Worm (Caenorhabditis elegans) whole organism, young adult: ENCODE measurements around the gene che-2.

Source experiments
- B0336.3 ChIP-seq: fragments of 200-800 bp; sonication (Bioruptor generic); IDR thresholded peaks from 2 replicates; pipeline ENCODE4 v1.3.6; 2022; ENCODE audit warnings: missing genetic modification characterization, missing compliant biosample characterization
- C06A6.2 ChIP-seq: fragments of 200-800 bp; sonication (Bioruptor generic); conservative IDR thresholded peaks from 2 replicates; pipeline ENCODE4 v1.3.6; 2022; ENCODE audit warnings: missing genetic modification characterization, missing compliant biosample characterization
- D2030.7 ChIP-seq: fragments of 200-800 bp; sonication (Bioruptor generic); IDR thresholded peaks from 2 replicates; pipeline ENCODE4 v1.3.6; 2022; ENCODE audit warnings: missing genetic modification reagents, missing genetic modification characterization, missing compliant biosample characterization
- F10E7.11 ChIP-seq: sonication (generic microtip); optimal IDR thresholded peaks from 2 replicates; lab custom pipeline; 2017; ENCODE audit warnings: mild to moderate bottlenecking, missing genetic modification characterization, moderate library complexity, missing compliant biosample characterization
- F22D6.2 ChIP-seq: sonication (generic microtip); optimal IDR thresholded peaks from 2 replicates; lab custom pipeline; 2016; ENCODE audit warnings: mild to moderate bottlenecking, missing genetic modification characterization, missing compliant biosample characterization
- F23B12.7 ChIP-seq: sonication (generic microtip); optimal IDR thresholded peaks from 2 replicates; lab custom pipeline; 2017; ENCODE audit warnings: missing genetic modification characterization, mild to moderate bottlenecking, missing compliant biosample characterization, antibody characterized with exemption, moderate library complexity; ENCODE audit not compliant: insufficient read depth
- F52B5.7 ChIP-seq: sonication (generic microtip); optimal IDR thresholded peaks from 2 replicates; lab custom pipeline; 2016; ENCODE audit warnings: mild to moderate bottlenecking, missing genetic modification characterization, missing compliant biosample characterization
- F57A8.1 ChIP-seq: fragments of 200-800 bp; sonication (Bioruptor generic); optimal IDR thresholded peaks from 2 replicates; lab custom pipeline; 2018; ENCODE audit warnings: mild to moderate bottlenecking, missing genetic modification characterization, moderate library complexity, missing compliant biosample characterization
- T26A5.8 ChIP-seq: sonication (generic microtip); optimal IDR thresholded peaks from 2 replicates; lab custom pipeline; 2016; ENCODE audit warnings: missing genetic modification characterization, missing compliant biosample characterization
- Y53G8AR.9 ChIP-seq: fragments of 200-800 bp; sonication (Bioruptor generic); conservative IDR thresholded peaks from 2 replicates; pipeline ENCODE4 v1.3.6; 2022; ENCODE audit warnings: missing genetic modification reagents, missing genetic modification characterization, missing compliant biosample characterization
- Y79H2A.3 ChIP-seq: fragments of 200-800 bp; sonication (Bioruptor generic); conservative IDR thresholded peaks from 2 replicates; pipeline ENCODE4 v1.3.6; 2022; ENCODE audit warnings: missing genetic modification reagents, missing genetic modification characterization, missing compliant biosample characterization
- ZK185.1 ChIP-seq: sonication (generic microtip); optimal IDR thresholded peaks from 2 replicates; lab custom pipeline; 2016; ENCODE audit warnings: mild to moderate bottlenecking, missing genetic modification characterization, missing compliant biosample characterization; ENCODE audit not compliant: poor library complexity, severe bottlenecking
- akir-1 ChIP-seq: fragments of 200-800 bp; sonication (Bioruptor generic); optimal IDR thresholded peaks from 2 replicates; lab custom pipeline; 2018; ENCODE audit warnings: mild to moderate bottlenecking, missing genetic modification characterization, moderate library complexity, missing compliant biosample characterization
- ama-1 ChIP-seq, 3 experiments: fragments of 150-350 bp in 1 of 3; sonication (generic microtip) in 2 of 3; optimal IDR thresholded peaks; 2 replicates each; lab custom pipeline; 2014 to 2018; ENCODE audit warnings: missing biosample characterization in 2 of 3, missing genetic modification characterization in 2 of 3, missing genetic modification reagents in 2 of 3
- aptf-2 ChIP-seq: fragments of 200-800 bp; sonication (Bioruptor generic); conservative IDR thresholded peaks from 2 replicates; pipeline ENCODE4 v1.3.6; 2022; ENCODE audit warnings: missing genetic modification reagents, missing genetic modification characterization, missing compliant biosample characterization
- aptf-3 ChIP-seq: fragments of 200-800 bp; sonication (Bioruptor generic); IDR thresholded peaks from 2 replicates; pipeline ENCODE4 v1.3.6; 2022; ENCODE audit warnings: missing genetic modification characterization, missing compliant biosample characterization
- athp-1 ChIP-seq: sonication (generic microtip); optimal IDR thresholded peaks from 2 replicates; lab custom pipeline; 2017; ENCODE audit warnings: mild to moderate bottlenecking, missing genetic modification characterization, missing compliant biosample characterization
- bed-1 ChIP-seq: fragments of 200-800 bp; sonication (Bioruptor generic); IDR thresholded peaks from 2 replicates; pipeline ENCODE4 v1.3.6; 2022; ENCODE audit warnings: missing genetic modification reagents, missing genetic modification characterization, missing compliant biosample characterization
- ccch-3 ChIP-seq: fragments of 200-800 bp; sonication (Bioruptor generic); optimal IDR thresholded peaks from 2 replicates; lab custom pipeline; 2018; ENCODE audit warnings: mild to moderate bottlenecking, missing genetic modification characterization, missing compliant biosample characterization
- cebp-2 ChIP-seq: fragments of 200-800 bp; sonication (Bioruptor generic); IDR thresholded peaks from 2 replicates; pipeline ENCODE4 v1.3.6; 2022; ENCODE audit warnings: missing genetic modification characterization, missing compliant biosample characterization
- ceh-100 ChIP-seq: fragments of 200-800 bp; sonication (Bioruptor generic); IDR thresholded peaks from 2 replicates; pipeline ENCODE4 v1.3.6; 2022; ENCODE audit warnings: missing genetic modification reagents, missing genetic modification characterization, missing compliant biosample characterization
- ceh-27 ChIP-seq: fragments of 200-800 bp; sonication (Bioruptor generic); optimal IDR thresholded peaks from 2 replicates; lab custom pipeline; 2018; ENCODE audit warnings: mild to moderate bottlenecking, missing genetic modification characterization, moderate library complexity, missing compliant biosample characterization
- dpl-1 ChIP-seq: fragments of 150-350 bp; optimal IDR thresholded peaks from 2 replicates; lab custom pipeline; 2014; ENCODE audit warnings: missing biosample characterization, missing genetic modification reagents, missing genetic modification characterization
- egl-44 ChIP-seq: fragments of 200-800 bp; sonication (Bioruptor generic); IDR thresholded peaks from 2 replicates; pipeline ENCODE4 v1.3.6; 2022; ENCODE audit warnings: missing genetic modification reagents, missing genetic modification characterization, missing compliant biosample characterization
- fkh-3 ChIP-seq: sonication (generic microtip); optimal IDR thresholded peaks from 2 replicates; lab custom pipeline; 2016; ENCODE audit warnings: mild to moderate bottlenecking, missing genetic modification characterization, missing compliant biosample characterization
- him-1 ChIP-seq: sonication (generic microtip); optimal IDR thresholded peaks from 2 replicates; lab custom pipeline; 2016; ENCODE audit warnings: missing genotype, missing genetic modification reagents, missing genetic modification characterization, missing compliant biosample characterization
- hlh-12 ChIP-seq: sonication (generic microtip); optimal IDR thresholded peaks from 2 replicates; lab custom pipeline; 2016; ENCODE audit warnings: missing genetic modification characterization, missing compliant biosample characterization
- let-607 ChIP-seq, 2 experiments: fragments of 200-800 bp in 1 of 2; sonication (Bioruptor generic) in 1 of 2; sonication (generic microtip) in 1 of 2; optimal IDR thresholded peaks; 2 replicates each; lab custom pipeline; 2016 to 2018; ENCODE audit warnings: mild to moderate bottlenecking in 2 of 2, missing compliant biosample characterization in 2 of 2, missing genetic modification characterization in 2 of 2, moderate library complexity in 2 of 2, missing genotype in 1 of 2
- lin-26 ChIP-seq: fragments of 200-800 bp; sonication (Bioruptor generic); IDR thresholded peaks from 2 replicates; pipeline ENCODE4 v1.3.6; 2022; ENCODE audit warnings: missing genetic modification reagents, missing genetic modification characterization, missing compliant biosample characterization
- madf-6 ChIP-seq: fragments of 200-800 bp; sonication (Bioruptor generic); IDR thresholded peaks from 2 replicates; pipeline ENCODE4 v1.3.6; 2022; ENCODE audit warnings: missing genetic modification reagents, missing genetic modification characterization, missing compliant biosample characterization
- nhr-90 ChIP-seq: sonication (generic microtip); optimal IDR thresholded peaks from 2 replicates; lab custom pipeline; 2016; ENCODE audit warnings: missing genotype, mild to moderate bottlenecking, missing genetic modification characterization, missing compliant biosample characterization
- rec-8 ChIP-seq, 2 experiments: sonication (generic microtip); optimal IDR thresholded peaks; 2 replicates each; lab custom pipeline; 2016; ENCODE audit warnings: mild to moderate bottlenecking in 2 of 2, missing genetic modification characterization in 2 of 2, missing genetic modification reagents in 2 of 2, missing genotype in 2 of 2, missing biosample characterization in 1 of 2, missing compliant biosample characterization in 1 of 2, moderate library complexity in 1 of 2
- repo-1 ChIP-seq: sonication (generic microtip); optimal IDR thresholded peaks from 2 replicates; lab custom pipeline; 2017; ENCODE audit warnings: mild to moderate bottlenecking, missing genetic modification characterization, missing compliant biosample characterization
- sea-2 ChIP-seq: fragments of 200-800 bp; sonication (Bioruptor generic); IDR thresholded peaks from 2 replicates; pipeline ENCODE4 v1.3.6; 2022; ENCODE audit warnings: missing genetic modification characterization, missing compliant biosample characterization
- snpc-1.1 ChIP-seq: sonication (generic microtip); optimal IDR thresholded peaks from 2 replicates; lab custom pipeline; 2017; ENCODE audit warnings: missing genetic modification characterization, mild to moderate bottlenecking, missing compliant biosample characterization, antibody characterized with exemption, moderate library complexity, missing genotype, missing genetic modification reagents; ENCODE audit not compliant: insufficient read depth
- snpc-4 ChIP-seq, 5 experiments: fragments of 150-350 bp in 1 of 5; sonication (generic microtip) in 4 of 5; optimal IDR thresholded peaks; 2 replicates each; lab custom pipeline; 2014 to 2018; ENCODE audit warnings: missing genetic modification characterization in 5 of 5, missing biosample characterization in 3 of 5, antibody characterized with exemption in 2 of 5, mild to moderate bottlenecking in 2 of 5, missing compliant biosample characterization in 2 of 5, missing genotype in 2 of 5, moderate library complexity in 2 of 5, missing genetic modification reagents in 1 of 5
- tbx-9 ChIP-seq: sonication (generic microtip); optimal IDR thresholded peaks from 2 replicates; lab custom pipeline; 2016; ENCODE audit warnings: borderline replicate concordance, missing genetic modification characterization, inconsistent platforms, missing compliant biosample characterization
- zfh-2 ChIP-seq: fragments of 200-800 bp; sonication (Bioruptor generic); conservative IDR thresholded peaks from 2 replicates; pipeline ENCODE4 v1.3.6; 2022; ENCODE audit warnings: missing genetic modification reagents, missing genetic modification characterization, missing compliant biosample characterization
- ztf-22 ChIP-seq: fragments of 200-800 bp; sonication (Bioruptor generic); optimal IDR thresholded peaks from 2 replicates; lab custom pipeline; 2018; ENCODE audit warnings: mild to moderate bottlenecking, missing genetic modification characterization, moderate library complexity, missing compliant biosample characterization
- ztf-28 ChIP-seq: fragments of 200-800 bp; sonication (Bioruptor generic); IDR thresholded peaks from 2 replicates; pipeline ENCODE4 v1.3.6; 2022; ENCODE audit warnings: missing genetic modification reagents, missing genetic modification characterization, missing compliant biosample characterization

The che-2 gene

DNA sequence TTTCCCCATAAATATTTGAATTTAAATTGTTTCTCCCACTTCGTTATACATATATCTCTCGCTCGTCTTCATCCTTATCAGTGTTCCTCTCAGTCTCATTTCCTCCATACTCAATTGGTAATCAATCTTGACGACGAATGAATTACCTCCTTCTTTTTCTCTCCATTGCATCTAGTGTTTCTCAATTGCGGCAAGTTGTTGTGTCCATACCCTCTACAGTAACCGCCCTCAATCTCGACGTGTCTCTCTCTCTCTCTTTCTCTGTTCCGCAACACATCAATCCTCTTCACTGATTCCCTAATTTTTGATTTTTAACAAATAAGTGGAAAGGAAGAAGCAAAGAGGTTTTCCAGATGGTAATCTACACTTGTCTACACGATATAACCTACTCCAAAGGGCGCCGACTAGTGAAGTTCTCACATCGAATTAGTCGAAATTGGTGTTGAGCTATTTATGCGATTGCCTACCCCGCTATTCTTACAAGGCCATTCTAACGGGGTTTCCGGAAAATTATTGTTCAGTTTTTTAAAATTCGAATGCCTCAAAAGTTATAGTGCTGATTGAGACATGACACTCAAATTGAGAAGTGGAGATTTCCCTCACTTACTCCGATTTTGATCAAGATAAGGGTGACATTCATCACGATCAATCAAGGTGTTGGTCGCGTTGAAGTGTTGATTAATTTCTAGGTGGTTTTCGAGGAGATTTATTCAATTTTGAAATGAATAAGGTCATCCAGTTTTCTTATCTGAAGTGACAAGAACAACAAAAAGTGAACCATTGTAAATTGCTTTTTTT lies 23.0 kb downstream of the che-2 start:
- TF ChIP-seq ztf-22, result no peak
- TF ChIP-seq snpc-1.1 (tag; lab: Kevin White, UChicago), result no peak
- TF ChIP-seq aptf-2 (GFP tag; lab: Robert Waterston, UW), result no peak
- no peak for TF ChIP-seq aptf-3
- TF ChIP-seq egl-44 (GFP tag; lab: Robert Waterston, UW), result no peak
- no peak for TF ChIP-seq dpl-1 (GFP tag; lab: Kevin White, UChicago)
- no peak for TF ChIP-seq F57A8.1
- TF ChIP-seq ztf-28 (GFP tag; lab: Robert Waterston, UW), result no peak
- no peak for TF ChIP-seq B0336.3 (GFP tag; lab: Robert Waterston, UW)

DNA sequence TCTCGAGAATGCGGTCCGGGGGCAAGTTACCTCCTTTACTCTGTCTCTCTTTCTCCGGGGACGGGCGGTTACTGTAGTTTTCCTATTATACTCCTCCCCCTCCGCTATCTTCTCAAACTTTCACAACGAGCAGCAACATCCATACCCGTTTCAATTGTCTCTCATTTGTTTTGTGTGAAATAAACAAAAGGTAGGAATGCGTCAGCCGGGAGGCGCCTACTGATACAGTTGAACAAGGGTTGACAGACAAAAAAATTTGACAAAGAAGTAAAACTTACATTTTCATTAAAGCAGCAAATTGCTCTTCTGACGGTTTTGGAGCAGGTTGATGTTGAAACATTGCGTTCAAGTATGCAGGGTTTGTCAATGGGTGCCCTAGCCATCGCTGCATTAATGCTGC lies 23.8 kb downstream of the che-2 start:
- TF ChIP-seq cebp-2 (GFP tag; lab: Robert Waterston, UW) (no peak), fkh-3 (no peak), ccch-3 (GFP tag; lab: Kevin White, UChicago) (no peak), Y79H2A.3 (GFP tag; lab: Robert Waterston, UW) (no peak), ceh-27 (no peak), lin-26 (no peak), rec-8 (tag; optimal IDR thresholded peaks at IDR 0.05; lab: Kevin White, UChicago) (no peak), F22D6.2 (tag; lab: Kevin White, UChicago) (no peak), repo-1 (tag; lab: Kevin White, UChicago) (no peak)
- TF ChIP-seq, all 124 proteins: peak for 0

DNA sequence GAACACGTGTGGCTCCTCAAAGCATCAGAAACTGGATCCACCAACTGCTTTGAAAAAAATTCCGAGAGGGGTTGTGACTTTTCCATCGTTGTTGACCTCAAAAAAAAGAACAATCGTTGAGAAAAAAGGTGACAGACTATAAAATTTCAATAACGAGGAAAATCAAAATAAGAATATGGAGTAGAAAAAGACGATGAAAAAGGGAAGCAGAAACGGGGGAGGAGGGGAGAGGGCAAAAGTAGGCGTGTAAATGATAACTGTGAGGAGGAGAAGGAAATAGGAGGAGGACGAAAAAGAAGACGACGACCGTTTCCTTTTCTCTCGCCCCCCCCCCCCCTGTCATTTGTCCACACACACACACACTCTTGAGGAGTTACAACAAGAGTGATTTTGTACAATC lies 25.6 kb downstream of the che-2 start, which contains the start of gene B0310.2:
TSS of gene B0310.2 (minus strand) at position 101 of the 400 bp plus-strand sequence.
- TF ChIP-seq zfh-2 (GFP tag; lab: Robert Waterston, UW), result no peak
- TF ChIP-seq snpc-4 (GFP tag; optimal IDR thresholded peaks at IDR 0.05; lab: Kevin White, UChicago), result no peak
- TF ChIP-seq snpc-4 (tag; optimal IDR thresholded peaks at IDR 0.05; lab: Kevin White, UChicago), result no peak
- no peak for TF ChIP-seq Y53G8AR.9
- TF ChIP-seq him-1, result no peak
- TF ChIP-seq cebp-2 (GFP tag; lab: Robert Waterston, UW), result no peak
- no peak for TF ChIP-seq aptf-3
- TF ChIP-seq let-607 (tag; optimal IDR thresholded peaks at IDR 0.05; lab: Kevin White, UChicago), result no peak
- no peak for TF ChIP-seq B0336.3 (GFP tag; lab: Robert Waterston, UW)
- no peak for TF ChIP-seq sea-2 (GFP tag; lab: Robert Waterston, UW)
- TF ChIP-seq C06A6.2, result no peak
- no peak for TF ChIP-seq F10E7.11 (tag; lab: Kevin White, UChicago)
- TF ChIP-seq tbx-9 (tag; lab: Kevin White, UChicago), result no peak
- TF ChIP-seq bed-1 (GFP tag; lab: Robert Waterston, UW), result no peak
- TF ChIP-seq F23B12.7 (tag; lab: Kevin White, UChicago), result no peak
- TF ChIP-seq madf-6 (GFP tag; lab: Robert Waterston, UW), result no peak

DNA sequence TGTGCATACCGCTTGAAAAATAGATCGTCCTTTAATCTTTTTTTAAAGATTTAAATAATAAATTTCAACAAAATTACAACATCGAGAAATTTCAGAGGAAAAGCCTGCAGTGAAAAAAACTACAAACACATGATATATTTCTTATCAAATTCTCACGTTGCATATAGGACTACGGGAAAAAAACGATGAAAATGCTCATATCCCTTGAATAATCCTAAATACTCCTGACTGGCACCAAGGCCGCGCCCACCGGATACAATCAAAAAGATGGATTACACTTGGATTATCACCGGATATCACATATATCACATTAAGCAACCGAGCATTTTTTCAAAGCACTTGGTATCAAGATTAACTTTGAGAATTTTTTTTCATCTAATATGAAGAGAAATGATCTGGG lies 32.8 kb downstream of the che-2 start:
- TF ChIP-seq akir-1 (GFP tag; lab: Kevin White, UChicago) (no peak), D2030.7 (GFP tag; lab: Robert Waterston, UW) (no peak), ama-1 (optimal IDR thresholded peaks at IDR 0.05; lab: Kevin White, UChicago) (no peak), ama-1 (GFP tag; optimal IDR thresholded peaks at IDR 0.05; lab: Kevin White, UChicago) (no peak), F52B5.7 (tag; lab: Kevin White, UChicago) (no peak), athp-1 (tag; lab: Kevin White, UChicago) (no peak), ZK185.1 (tag; lab: Kevin White, UChicago) (no peak), T26A5.8 (tag; lab: Kevin White, UChicago) (no peak), Y53G8AR.9 (no peak), ceh-100 (GFP tag; lab: Robert Waterston, UW) (no peak), aptf-3 (no peak), nhr-90 (no peak), hlh-12 (tag; lab: Kevin White, UChicago) (no peak)
